Worm (Caenorhabditis elegans) whole organism, early embryonic: Measurements from ENCODE around the gene nstp-8.

Experiments
- ama-1 ChIP-seq: fragments of 150-350 bp; optimal IDR thresholded peaks from 2 replicates; lab custom pipeline; 2014
- flt-1 ChIP-seq: fragments of 200-800 bp; sonication (Bioruptor generic); IDR thresholded peaks from 2 replicates; pipeline ENCODE4 v1.3.6; 2022; ENCODE audit warnings: missing genetic modification characterization, missing compliant biosample characterization
- scrt-1 ChIP-seq: fragments of 200-800 bp; sonication (Bioruptor generic); IDR thresholded peaks from 2 replicates; pipeline ENCODE4 v1.3.6; 2022; ENCODE audit warnings: missing genetic modification characterization, missing compliant biosample characterization
- tra-4 ChIP-seq: sonication (generic microtip); optimal IDR thresholded peaks from 2 replicates; lab custom pipeline; 2017; ENCODE audit warnings: missing genetic modification characterization, missing compliant biosample characterization

- TF ChIP-seq scrt-1 (no peak), ama-1 (lab: Kevin White, UChicago) (no peak), tra-4 (no peak), flt-1 (no peak)
Measured at ce11 chrV:2206181-2206580, 9.3 kb upstream of the nstp-8 start, which contains the start of gene srt-40.
